Fruit fly (Drosophila melanogaster) whole organism, wandering third instar larva: ENCODE data around the gene grk.

Experiments
- Abd-B ChIP-seq: fragments of >200 bp; optimal IDR thresholded peaks from 2 replicates; lab custom pipeline; 2017; ENCODE audit warnings: missing biosample characterization, missing genetic modification characterization
- CG32264 ChIP-seq: fragments of 200-800 bp; sonication (Bioruptor generic); optimal IDR thresholded peaks from 2 replicates; lab custom pipeline; 2016; ENCODE audit warnings: missing biosample characterization, missing genetic modification characterization
- CG9705 ChIP-seq: fragments of 200-800 bp; sonication (Bioruptor generic); optimal IDR thresholded peaks from 2 replicates; lab custom pipeline; 2018; ENCODE audit warnings: missing biosample characterization, mild to moderate bottlenecking, missing genetic modification characterization
- Hr78 ChIP-seq: fragments of >200 bp; optimal IDR thresholded peaks from 2 replicates; lab custom pipeline; 2017; ENCODE audit warnings: missing biosample characterization, missing genetic modification characterization
- Myc ChIP-seq: fragments of >200 bp; optimal IDR thresholded peaks from 2 replicates; lab custom pipeline; 2017
- N ChIP-seq: fragments of >200 bp; optimal IDR thresholded peaks from 2 replicates; lab custom pipeline; 2018; ENCODE audit warnings: missing biosample characterization, missing external identifiers, missing genetic modification characterization
- OdsH ChIP-seq: fragments of 200-800 bp; sonication (Bioruptor generic); optimal IDR thresholded peaks from 2 replicates; lab custom pipeline; 2016; ENCODE audit warnings: missing biosample characterization, mild to moderate bottlenecking, missing genetic modification characterization
- dmrt93B ChIP-seq: fragments of 200-800 bp; sonication (Bioruptor generic); optimal IDR thresholded peaks from 2 replicates; lab custom pipeline; 2018; ENCODE audit warnings: missing biosample characterization, mild to moderate bottlenecking, missing genetic modification characterization
- dsf ChIP-seq: sonication (Bioruptor generic); optimal IDR thresholded peaks from 2 replicates; lab custom pipeline; 2016; ENCODE audit warnings: missing biosample characterization, missing genetic modification characterization, borderline replicate concordance
- h ChIP-seq: fragments of 200-800 bp; sonication (Bioruptor generic); optimal IDR thresholded peaks from 3 replicates; lab custom pipeline; 2016; ENCODE audit warnings: missing biosample characterization, mild to moderate bottlenecking, missing genetic modification characterization
- lola ChIP-seq: fragments of >200 bp; optimal IDR thresholded peaks from 2 replicates; lab custom pipeline; 2017; ENCODE audit warnings: missing biosample characterization, missing genetic modification characterization
- psq ChIP-seq: fragments of 200-800 bp; sonication (Bioruptor generic); optimal IDR thresholded peaks from 3 replicates; lab custom pipeline; 2017; ENCODE audit warnings: missing biosample characterization, mild to moderate bottlenecking, missing genetic modification characterization, moderate library complexity
- usp ChIP-seq: fragments of >200 bp; optimal IDR thresholded peaks from 2 replicates; lab custom pipeline; 2017; ENCODE audit warnings: missing biosample characterization, missing genetic modification characterization
- woc ChIP-seq: sonication (Bioruptor generic); optimal IDR thresholded peaks from 2 replicates; lab custom pipeline; 2016; ENCODE audit warnings: missing biosample characterization, mild to moderate bottlenecking, missing genetic modification characterization

DNA sequence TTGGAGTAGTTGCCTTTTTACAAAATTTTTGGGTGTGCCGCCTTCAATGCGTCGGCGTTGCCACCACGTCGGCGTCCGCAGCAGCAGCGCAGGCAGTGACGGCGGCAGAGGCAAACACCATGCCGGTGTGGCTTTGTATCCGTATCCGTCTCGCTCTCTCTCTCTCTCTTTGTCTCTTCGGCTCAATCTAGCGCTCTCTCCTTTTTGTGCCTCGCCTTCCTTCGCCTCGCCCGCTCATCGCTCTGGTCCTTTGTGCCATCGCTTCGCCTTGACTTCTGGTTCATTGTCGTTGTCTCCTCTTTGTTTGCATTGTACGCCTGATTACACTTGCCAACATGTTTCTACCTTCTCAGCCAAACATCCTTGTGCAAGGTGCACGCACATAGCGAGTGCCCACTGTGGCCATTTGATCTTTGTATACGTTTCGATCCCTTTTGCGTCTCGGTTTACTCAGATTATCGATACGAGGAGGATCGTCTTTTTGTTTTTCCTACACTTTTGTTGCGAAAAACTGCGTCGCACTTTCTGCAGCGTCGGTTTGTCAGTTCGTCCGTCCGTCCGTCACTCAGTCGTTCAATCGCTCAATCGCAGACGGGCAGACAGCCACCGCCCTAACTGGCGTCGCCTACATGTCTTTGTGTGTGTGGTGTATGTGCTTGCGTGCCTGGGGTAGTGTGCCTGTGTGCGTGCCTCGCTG lies 16.9 kb downstream of the grk start:
- TF ChIP-seq psq (GFP tag; lab: Kevin White, UChicago), result peak; percentile 100
- no peak for TF ChIP-seq Abd-B
- TF ChIP-seq Hr78 (GFP tag; lab: Kevin White, UChicago), result no peak
- peak; percentile 49 for TF ChIP-seq OdsH
- no peak for TF ChIP-seq lola (GFP tag; lab: Kevin White, UChicago)
- TF ChIP-seq CG32264 (GFP tag; lab: Kevin White, UChicago), result peak; percentile 1
- TF ChIP-seq usp (GFP tag; lab: Kevin White, UChicago), result no peak
- peak; percentile 81 for TF ChIP-seq h (GFP tag; lab: Kevin White, UChicago)
- TF ChIP-seq N (GFP tag; lab: Kevin White, UChicago), result no peak
- TF ChIP-seq dmrt93B (GFP tag; lab: Kevin White, UChicago), result peak; percentile 35
- TF ChIP-seq CG9705, result peak; percentile 36
- TF ChIP-seq Myc (lab: Kevin White, UChicago), result no peak
- peak; percentile 64 for TF ChIP-seq woc (GFP tag; lab: Kevin White, UChicago)
- TF ChIP-seq dsf, result no peak
